Worm (Caenorhabditis elegans) whole organism, L3 larva: ENCODE measurements around the gene math-18.
"Not testable (repeated sequence)": the region's sequence is repeated elsewhere in the genome, so short reads cannot be mapped to it uniquely, and the experiment has no call there.

Experiments
- fkh-10 ChIP-seq: sonication (generic microtip); optimal IDR thresholded peaks from 2 replicates; lab custom pipeline; 2017; ENCODE audit warnings: missing biosample characterization, missing genetic modification reagents, missing genetic modification characterization
- lin-39 ChIP-seq: fragments of 150-350 bp; optimal IDR thresholded peaks from 2 replicates; lab custom pipeline; 2018; ENCODE audit warnings: missing biosample characterization, missing genetic modification reagents, missing genetic modification characterization
- nhr-12 ChIP-seq: fragments of 150-350 bp; optimal IDR thresholded peaks from 2 replicates; lab custom pipeline; 2014; ENCODE audit warnings: missing biosample characterization, missing genetic modification characterization
- nhr-28 ChIP-seq: fragments of 150-350 bp; optimal IDR thresholded peaks from 2 replicates; lab custom pipeline; 2014; ENCODE audit warnings: missing biosample characterization, missing genetic modification characterization
- skn-1 ChIP-seq: fragments of 150-350 bp; optimal IDR thresholded peaks from 2 replicates; lab custom pipeline; 2014; ENCODE audit warnings: missing biosample characterization, missing genetic modification characterization
- ztf-11 ChIP-seq: fragments of 150-350 bp; optimal IDR thresholded peaks from 2 replicates; lab custom pipeline; 2014; ENCODE audit warnings: missing biosample characterization, missing genetic modification characterization
- ztf-4 ChIP-seq: fragments of 150-350 bp; optimal IDR thresholded peaks from 2 replicates; lab custom pipeline; 2014; ENCODE audit warnings: missing biosample characterization, missing genetic modification characterization

DNA sequence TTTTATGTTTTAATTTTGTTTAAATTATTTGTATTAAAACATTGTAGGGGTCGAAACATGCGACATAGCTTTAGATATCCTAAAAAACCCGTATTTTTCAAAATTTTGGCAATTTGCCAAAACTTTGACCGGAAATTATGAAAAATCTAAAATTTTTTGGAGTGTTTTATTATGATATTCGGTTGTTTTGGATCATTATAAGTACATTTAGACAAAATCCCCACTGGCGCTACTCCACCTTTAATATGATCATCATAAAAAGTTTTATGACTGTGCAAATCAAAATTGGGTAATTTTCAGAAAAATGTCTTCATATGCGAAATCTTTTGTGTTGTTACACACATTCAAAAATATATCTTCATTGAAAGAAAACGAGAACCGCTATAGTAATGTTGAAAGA lies at the start of gene math-18:
- TF ChIP-seq nhr-12 (tag; lab: Kevin White, UChicago); fkh-10 (GFP tag; lab: Kevin White, UChicago); ztf-4; lin-39; skn-1 (tag; lab: Kevin White, UChicago); ztf-11; nhr-28 (tag; lab: Kevin White, UChicago): not testable (repeated sequence)
